Worm (Caenorhabditis elegans): ENCODE measurements around the gene pals-40.
"Not testable (repeated sequence)": the region's sequence is repeated elsewhere in the genome, so short reads cannot be mapped to it uniquely, and the experiment has no call there.

DNA sequence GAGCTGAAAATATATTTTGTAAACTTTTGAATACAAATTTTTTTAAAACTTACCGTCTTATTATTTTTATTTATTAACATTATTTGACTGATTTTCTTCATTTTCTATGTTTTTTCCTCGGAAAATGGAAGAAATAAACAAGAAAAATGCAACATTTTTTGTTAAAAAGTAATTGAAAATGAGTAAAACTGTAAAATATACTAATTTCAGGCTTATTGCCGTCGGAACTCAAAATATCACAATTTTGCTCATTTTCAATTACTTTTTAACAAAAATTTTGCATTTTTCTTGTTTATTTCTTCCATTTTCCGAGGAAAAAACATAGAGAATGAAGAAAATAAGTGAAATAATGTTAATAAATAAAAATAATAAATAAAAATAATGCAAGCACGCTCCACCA, 2.3 kb downstream of the pals-40 start, which contains the start of gene Y82E9BR.10:
- TF ChIP-seq nhr-76 (tag; optimal IDR thresholded peaks at IDR 0.05); unc-62 (GFP tag; optimal IDR thresholded peaks at IDR 0.05); bed-3 (GFP tag; optimal IDR thresholded peaks at IDR 0.05); ces-1 (GFP tag; optimal IDR thresholded peaks at IDR 0.05); elt-3 (tag; optimal IDR thresholded peaks at IDR 0.05); unc-39 (tag; optimal IDR thresholded peaks at IDR 0.05): not testable (repeated sequence)
